Worm (Caenorhabditis elegans): Measurements from ENCODE around the gene Y42H9B.3.

Gene Y42H9B.3

DNA sequence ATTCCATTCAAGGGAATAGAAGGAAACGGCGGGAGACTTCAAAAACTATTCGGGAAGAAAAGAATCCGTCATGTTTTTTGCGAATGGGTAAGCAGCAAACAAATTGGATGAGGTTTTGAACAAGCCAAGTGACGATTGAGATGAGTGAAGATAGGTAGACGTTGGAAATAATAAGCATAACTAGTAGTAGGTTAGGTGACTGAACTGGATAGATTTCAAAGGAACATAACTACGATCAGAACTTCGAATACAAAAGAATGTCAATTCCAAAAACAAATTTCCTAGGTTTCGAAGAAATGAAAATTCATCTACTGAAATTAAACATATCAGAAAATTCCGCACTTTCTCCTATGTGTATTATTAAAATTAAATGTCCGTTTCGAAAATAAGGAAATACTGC lies 4.7 kb downstream of the Y42H9B.3 start:
- TF ChIP-seq ahr-1 (tag; optimal IDR thresholded peaks at IDR 0.05), result no peak
- no peak for TF ChIP-seq unc-86 (tag; optimal IDR thresholded peaks at IDR 0.05)
- TF ChIP-seq ceh-19 (GFP tag; optimal IDR thresholded peaks at IDR 0.05), result no peak
- TF ChIP-seq C38D4.7 (GFP tag; optimal IDR thresholded peaks at IDR 0.05), result no peak
- TF ChIP-seq sox-2 (GFP tag; IDR thresholded peaks at IDR 0.05), result no peak
- no peak for TF ChIP-seq madf-2 (tag; optimal IDR thresholded peaks at IDR 0.05)
- TF ChIP-seq sox-4 (tag; optimal IDR thresholded peaks at IDR 0.05), result no peak
- no peak for TF ChIP-seq tbx-7 (tag; optimal IDR thresholded peaks at IDR 0.05)

DNA sequence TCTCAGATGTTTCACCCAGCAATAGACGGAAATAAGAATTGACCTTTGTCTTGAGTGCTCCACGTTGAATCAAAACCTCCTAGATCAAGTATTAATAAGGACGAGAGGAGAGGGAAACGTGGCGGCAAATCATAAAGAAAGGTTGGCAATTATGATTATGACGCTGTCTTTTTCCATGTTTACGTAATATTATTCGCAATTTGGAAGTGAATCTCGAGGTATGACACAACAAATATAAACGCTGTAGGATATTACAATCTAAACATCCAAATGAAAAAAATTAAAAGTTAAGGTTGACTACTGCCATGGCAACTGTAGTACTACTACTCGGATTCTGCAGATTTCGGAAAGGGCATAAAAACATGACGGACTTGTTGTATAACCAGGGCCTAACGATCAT lies 6.1 kb downstream of the Y42H9B.3 start:
- TF ChIP-seq tbx-2 (tag; optimal IDR thresholded peaks at IDR 0.05) (no peak), elt-2 (tag; optimal IDR thresholded peaks at IDR 0.05) (no peak), C38D4.7 (GFP tag; optimal IDR thresholded peaks at IDR 0.05) (no peak), rnt-1 (tag; optimal IDR thresholded peaks at IDR 0.05) (no peak), ets-4 (tag; optimal IDR thresholded peaks at IDR 0.05) (no peak), tbx-7 (tag; optimal IDR thresholded peaks at IDR 0.05) (no peak)

DNA sequence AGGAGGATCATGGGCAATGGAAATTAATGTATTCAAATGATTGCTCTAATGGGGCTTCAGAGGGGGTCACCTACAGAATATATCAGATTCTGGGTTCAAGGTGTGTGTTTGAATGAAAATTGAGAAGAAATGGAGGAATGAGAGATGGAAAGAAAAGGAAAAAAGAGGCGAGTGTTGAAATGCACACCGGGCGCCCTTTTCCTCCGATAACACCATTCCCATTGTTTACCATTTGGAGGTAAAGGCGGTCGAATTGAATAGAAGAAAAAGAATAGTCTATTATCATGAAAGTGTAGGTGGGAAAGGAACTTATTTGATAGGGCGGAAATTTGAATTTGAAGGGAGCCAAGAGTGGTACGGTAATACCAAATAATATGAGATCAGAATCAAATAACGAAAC lies 6.9 kb downstream of the Y42H9B.3 start:
- TF ChIP-seq T23F11.4 (GFP tag; optimal IDR thresholded peaks at IDR 0.05) (no peak), hlh-6 (tag; optimal IDR thresholded peaks at IDR 0.05) (no peak), K09A11.1 (tag; optimal IDR thresholded peaks at IDR 0.05; ENCODE audit: insufficient read depth) (no peak), unc-42 (tag; optimal IDR thresholded peaks at IDR 0.05) (no peak)

DNA sequence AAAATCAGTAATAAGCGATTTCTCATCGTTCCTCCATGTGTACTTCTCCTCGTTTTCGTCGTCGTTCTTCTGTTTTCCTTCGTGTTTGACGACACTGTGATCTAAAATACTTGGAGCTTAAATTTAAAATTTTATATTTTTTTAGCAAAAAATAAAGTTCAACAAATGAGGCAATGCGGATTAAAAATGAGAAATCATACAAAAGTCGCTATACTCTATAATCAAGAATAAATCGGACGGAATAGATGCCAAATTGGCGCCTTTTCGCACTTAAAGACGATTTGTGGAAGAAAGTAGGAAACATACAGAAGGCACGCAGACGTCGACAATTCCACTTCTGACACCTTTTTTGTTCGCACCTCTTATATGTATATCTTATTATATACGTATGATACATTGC lies 8.2 kb downstream of the Y42H9B.3 start, which contains the start of gene rig-4:
TSS of gene rig-4 (minus strand) at position 101 of the 400 bp plus-strand sequence.
- no peak for TF ChIP-seq tbx-2 (tag; optimal IDR thresholded peaks at IDR 0.05)
- no peak for TF ChIP-seq unc-3 (GFP tag; conservative IDR thresholded peaks at IDR 0.05)
- no peak for TF ChIP-seq unc-3 (tag; optimal IDR thresholded peaks at IDR 0.05)

DNA sequence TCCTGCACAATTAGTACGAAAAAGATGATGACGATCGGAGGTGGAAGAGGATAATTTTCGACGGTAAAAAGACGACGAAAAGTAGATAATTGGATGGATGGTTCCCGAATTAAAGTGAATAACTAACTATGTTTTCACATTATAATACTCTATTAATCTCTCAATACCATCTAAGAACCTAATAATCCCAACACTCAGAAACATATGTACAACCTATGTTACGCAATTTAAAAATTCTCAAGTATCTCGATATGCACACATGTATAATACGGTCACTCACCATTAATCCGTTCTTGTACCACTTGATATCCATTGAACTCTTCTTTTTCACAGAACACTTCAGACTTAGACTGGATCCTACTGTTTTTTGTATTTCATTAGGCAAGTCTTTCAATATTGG lies 11.5 kb downstream of the Y42H9B.3 start:
- no peak for TF ChIP-seq ceh-22 (tag; optimal IDR thresholded peaks at IDR 0.05)
- TF ChIP-seq pha-2 (tag; optimal IDR thresholded peaks at IDR 0.05), result no peak
- no peak for TF ChIP-seq hlh-13 (GFP tag; optimal IDR thresholded peaks at IDR 0.05)
- TF ChIP-seq pax-1 (tag; optimal IDR thresholded peaks at IDR 0.05), result no peak
- TF ChIP-seq ceh-24 (tag; optimal IDR thresholded peaks at IDR 0.05), result no peak
- TF ChIP-seq eyg-1 (tag; optimal IDR thresholded peaks at IDR 0.05), result no peak
- TF ChIP-seq F13H6.1 (tag; optimal IDR thresholded peaks at IDR 0.05), result no peak
- TF ChIP-seq pag-3 (tag; optimal IDR thresholded peaks at IDR 0.05; ENCODE audit: borderline replicate concordance), result no peak
- no peak for TF ChIP-seq C08G9.2 (tag; optimal IDR thresholded peaks at IDR 0.05)
- TF ChIP-seq tbx-2 (tag; optimal IDR thresholded peaks at IDR 0.05), result no peak
- no peak for TF ChIP-seq fax-1 (tag; optimal IDR thresholded peaks at IDR 0.05)
- TF ChIP-seq ref-2 (tag; optimal IDR thresholded peaks at IDR 0.05), result no peak

DNA sequence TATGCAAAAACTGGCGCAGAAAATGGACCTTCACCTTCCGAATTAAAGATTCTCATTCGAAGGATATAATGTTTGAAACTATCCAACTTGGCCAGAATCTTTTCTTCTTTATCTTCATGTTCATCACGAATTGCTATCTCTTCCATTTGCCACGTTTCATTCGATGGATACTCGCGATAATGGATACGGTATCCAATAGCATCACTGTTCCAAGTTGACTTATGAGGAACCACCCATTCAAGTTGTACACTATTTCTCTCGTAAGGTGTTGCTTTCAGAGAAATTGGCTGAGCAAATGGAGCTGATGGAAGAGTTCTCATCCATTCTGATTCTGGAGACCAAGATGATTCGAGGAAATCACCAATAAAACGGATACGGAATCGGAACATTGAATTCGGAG lies 17.5 kb downstream of the Y42H9B.3 start:
- no peak for TF ChIP-seq odd-2 (tag; optimal IDR thresholded peaks at IDR 0.05)
- no peak for TF ChIP-seq che-1 (tag; optimal IDR thresholded peaks at IDR 0.05)
- TF ChIP-seq pat-9 (tag; optimal IDR thresholded peaks at IDR 0.05), result no peak
- no peak for TF ChIP-seq C38D4.7 (GFP tag; optimal IDR thresholded peaks at IDR 0.05)
- TF ChIP-seq dmd-4 (tag; optimal IDR thresholded peaks at IDR 0.05; ENCODE audit: borderline replicate concordance), result no peak
- TF ChIP-seq ceh-19 (GFP tag; optimal IDR thresholded peaks at IDR 0.05), result no peak
- TF ChIP-seq F13H6.1 (tag; optimal IDR thresholded peaks at IDR 0.05), result no peak
- TF ChIP-seq pag-3 (tag; optimal IDR thresholded peaks at IDR 0.05; ENCODE audit: borderline replicate concordance), result no peak
- TF ChIP-seq rnt-1 (tag; optimal IDR thresholded peaks at IDR 0.05), result no peak
- no peak for TF ChIP-seq lim-6 (tag; optimal IDR thresholded peaks at IDR 0.05)
- TF ChIP-seq syd-9 (tag; optimal IDR thresholded peaks at IDR 0.05), result no peak
- no peak for TF ChIP-seq pros-1 (tag; optimal IDR thresholded peaks at IDR 0.05)
- TF ChIP-seq zip-5 (tag; optimal IDR thresholded peaks at IDR 0.05), result no peak
- TF ChIP-seq ztf-16 (tag; optimal IDR thresholded peaks at IDR 0.05), result no peak
